Worm (Caenorhabditis elegans): Measurements from ENCODE around the gene C17H12.2.

The C17H12.2 gene

ce11 chrIV:6790438-6791124 is at the start of gene C17H12.2, which contains the start of gene vha-8:
C17H12.2 (minus strand) TSS chrIV:6790488.
vha-8 (plus strand) TSS chrIV:6791074.
- TF ChIP-seq ceh-22 (tag; optimal IDR thresholded peaks at IDR 0.05) (no peak), lin-11 (tag; optimal IDR thresholded peaks at IDR 0.05) (no peak), hlh-15 (tag; optimal IDR thresholded peaks at IDR 0.05) (no peak), ceh-31 (tag; optimal IDR thresholded peaks at IDR 0.05) (peak; percentile 85), ceh-30 (tag; optimal IDR thresholded peaks at IDR 0.05) (peak; percentile 71), ttx-3 (tag; optimal IDR thresholded peaks at IDR 0.05) (no peak), npax-4 (tag; optimal IDR thresholded peaks at IDR 0.05) (no peak), lim-6 (tag; optimal IDR thresholded peaks at IDR 0.05) (peak; percentile 18), syd-9 (tag; optimal IDR thresholded peaks at IDR 0.05) (no peak), Y22D7AL.16 (tag; optimal IDR thresholded peaks at IDR 0.05) (no peak), ets-4 (tag; optimal IDR thresholded peaks at IDR 0.05) (peak; percentile 17), tbx-2 (tag; optimal IDR thresholded peaks at IDR 0.05) (peak; percentile 87), ceh-45 (GFP tag; IDR thresholded peaks at IDR 0.05) (no peak), nfya-1 (tag; optimal IDR thresholded peaks at IDR 0.05) (peak; percentile 96), sox-4 (tag; optimal IDR thresholded peaks at IDR 0.05) (no peak), gmeb-2 (tag; optimal IDR thresholded peaks at IDR 0.05) (no peak), ama-1 (optimal IDR thresholded peaks at IDR 0.05) (no peak), unc-86 (tag; optimal IDR thresholded peaks at IDR 0.05) (no peak), fkh-6 (tag; optimal IDR thresholded peaks at IDR 0.05) (no peak), ceh-14 (tag; optimal IDR thresholded peaks at IDR 0.05) (peak; percentile 10), pha-4 (tag; optimal IDR thresholded peaks at IDR 0.05) (no peak), ahr-1 (tag; optimal IDR thresholded peaks at IDR 0.05) (no peak), ceh-24 (tag; optimal IDR thresholded peaks at IDR 0.05) (no peak), K09A11.1 (tag; optimal IDR thresholded peaks at IDR 0.05; ENCODE audit: insufficient read depth) (no peak), pat-9 (tag; optimal IDR thresholded peaks at IDR 0.05) (no peak), elt-2 (tag; optimal IDR thresholded peaks at IDR 0.05) (peak; percentile 25), ceh-18 (tag; optimal IDR thresholded peaks at IDR 0.05) (peak; percentile 86), madf-2 (tag; optimal IDR thresholded peaks at IDR 0.05) (peak; percentile 30), ceh-2 (tag; optimal IDR thresholded peaks at IDR 0.05) (peak; percentile 51), fkh-10 (GFP tag; optimal IDR thresholded peaks at IDR 0.05) (no peak), hlh-8 (tag; optimal IDR thresholded peaks at IDR 0.05) (no peak), pax-1 (tag; optimal IDR thresholded peaks at IDR 0.05) (peak; percentile 2), rnt-1 (tag; optimal IDR thresholded peaks at IDR 0.05) (peak; percentile 75), nhr-11 (tag; optimal IDR thresholded peaks at IDR 0.05) (no peak), T23F11.4 (GFP tag; optimal IDR thresholded peaks at IDR 0.05) (peak; percentile 25), ceh-34 (tag; optimal IDR thresholded peaks at IDR 0.05) (peak; percentile 52), ref-2 (tag; optimal IDR thresholded peaks at IDR 0.05) (peak; percentile 44), dve-1 (tag; optimal IDR thresholded peaks at IDR 0.05) (peak; percentile 75), ztf-16 (tag; optimal IDR thresholded peaks at IDR 0.05) (peak; percentile 45), F13H6.1 (tag; optimal IDR thresholded peaks at IDR 0.05) (no peak), pqm-1 (tag; optimal IDR thresholded peaks at IDR 0.05) (peak; percentile 30), che-1 (tag; optimal IDR thresholded peaks at IDR 0.05) (peak; percentile 8), ceh-48 (tag; optimal IDR thresholded peaks at IDR 0.05) (peak; percentile 62), unc-42 (tag; optimal IDR thresholded peaks at IDR 0.05) (peak; percentile 77), sox-2 (GFP tag; IDR thresholded peaks at IDR 0.05) (no peak), unc-3 (GFP tag; conservative IDR thresholded peaks at IDR 0.05) (no peak), unc-3 (tag; optimal IDR thresholded peaks at IDR 0.05) (peak; percentile 22), C08G9.2 (tag; optimal IDR thresholded peaks at IDR 0.05) (peak; percentile 32), ceh-19 (GFP tag; optimal IDR thresholded peaks at IDR 0.05) (no peak), pha-2 (tag; optimal IDR thresholded peaks at IDR 0.05) (no peak), elt-4 (tag; optimal IDR thresholded peaks at IDR 0.05) (no peak), fax-1 (tag; optimal IDR thresholded peaks at IDR 0.05) (no peak), sdc-2 (tag; optimal IDR thresholded peaks at IDR 0.05) (no peak), ceh-6 (GFP tag; optimal IDR thresholded peaks at IDR 0.05) (no peak)
